Worm (Caenorhabditis elegans) whole organism, young adult: ENCODE data around the gene ppm-1.A.

ENCODE experiments used
- F49E8.2 ChIP-seq: sonication (generic microtip); optimal IDR thresholded peaks from 3 replicates; lab custom pipeline; 2017; ENCODE audit warnings: missing genetic modification characterization, mild to moderate bottlenecking, missing compliant biosample characterization, antibody characterized with exemption, moderate library complexity; ENCODE audit not compliant: insufficient read depth
- aptf-3 ChIP-seq: fragments of 200-800 bp; sonication (Bioruptor generic); IDR thresholded peaks from 2 replicates; pipeline ENCODE4 v1.3.6; 2022; ENCODE audit warnings: missing genetic modification characterization, missing compliant biosample characterization
- cebp-1 ChIP-seq, 2 experiments: fragments of 200-800 bp in 1 of 2; sonication (Bioruptor generic) in 1 of 2; sonication (generic microtip) in 1 of 2; IDR thresholded peaks in 1 of 2; optimal IDR thresholded peaks in 1 of 2; 2 replicates each; pipeline versions ENCODE4 v1.3.6 to Lab custom; 2017 to 2022; ENCODE audit warnings: missing compliant biosample characterization in 2 of 2, missing genetic modification characterization in 2 of 2, mild to moderate bottlenecking in 1 of 2, missing genetic modification reagents in 1 of 2, moderate library complexity in 1 of 2
- dox-1 ChIP-seq: fragments of 200-800 bp; sonication (Bioruptor generic); IDR thresholded peaks from 2 replicates; pipeline ENCODE4 v1.3.6; 2022; ENCODE audit warnings: missing genetic modification reagents, missing genetic modification characterization, missing compliant biosample characterization
- lin-26 ChIP-seq: fragments of 200-800 bp; sonication (Bioruptor generic); IDR thresholded peaks from 2 replicates; pipeline ENCODE4 v1.3.6; 2022; ENCODE audit warnings: missing genetic modification reagents, missing genetic modification characterization, missing compliant biosample characterization
- nhr-179 ChIP-seq: sonication (generic microtip); optimal IDR thresholded peaks from 2 replicates; lab custom pipeline; 2016; ENCODE audit warnings: mild to moderate bottlenecking, missing genetic modification characterization, missing compliant biosample characterization
- rec-8 ChIP-seq, 2 experiments: sonication (generic microtip); optimal IDR thresholded peaks; 2 replicates each; lab custom pipeline; 2016; ENCODE audit warnings: mild to moderate bottlenecking in 2 of 2, missing genetic modification characterization in 2 of 2, missing genetic modification reagents in 2 of 2, missing genotype in 2 of 2, missing biosample characterization in 1 of 2, missing compliant biosample characterization in 1 of 2, moderate library complexity in 1 of 2
- snpc-4 ChIP-seq, 5 experiments: fragments of 150-350 bp in 1 of 5; sonication (generic microtip) in 4 of 5; optimal IDR thresholded peaks; 2 replicates each; lab custom pipeline; 2014 to 2018; ENCODE audit warnings: missing genetic modification characterization in 5 of 5, missing biosample characterization in 3 of 5, antibody characterized with exemption in 2 of 5, mild to moderate bottlenecking in 2 of 5, missing compliant biosample characterization in 2 of 5, missing genotype in 2 of 5, moderate library complexity in 2 of 5, missing genetic modification reagents in 1 of 5
- unc-130 ChIP-seq: sonication (generic microtip); optimal IDR thresholded peaks from 2 replicates; lab custom pipeline; 2016; ENCODE audit warnings: missing genetic modification reagents, missing genetic modification characterization, missing compliant biosample characterization
- unc-62 ChIP-seq: fragments of 150-350 bp; optimal IDR thresholded peaks from 2 replicates; lab custom pipeline; 2014; ENCODE audit warnings: missing biosample characterization, missing genetic modification reagents, missing genetic modification characterization

ce11 chrV:10491443-10491842, 44.7 kb downstream of the ppm-1.A start, which contains the start of gene aqp-5:
- TF ChIP-seq aptf-3 (GFP tag; lab: Robert Waterston, UW) (no peak), lin-26 (no peak), rec-8 (tag; optimal IDR thresholded peaks at IDR 0.05; lab: Kevin White, UChicago) (no peak), unc-62 (GFP tag; lab: Kevin White, UChicago) (no peak), snpc-4 (GFP tag; optimal IDR thresholded peaks at IDR 0.05; lab: Kevin White, UChicago) (no peak), snpc-4 (tag; optimal IDR thresholded peaks at IDR 0.05; lab: Kevin White, UChicago) (no peak), dox-1 (no peak), nhr-179 (tag; lab: Kevin White, UChicago) (no peak), F49E8.2 (tag; lab: Kevin White, UChicago) (no peak), unc-130 (GFP tag; lab: Kevin White, UChicago) (no peak), cebp-1 (GFP tag; IDR thresholded peaks at IDR 0.05; lab: Robert Waterston, UW) (no peak), cebp-1 (tag; optimal IDR thresholded peaks at IDR 0.05; lab: Kevin White, UChicago) (no peak)
